Worm (Caenorhabditis elegans) whole organism, L1 larva: ENCODE data around the gene clec-128.

ENCODE experiments used
- C04F5.9 ChIP-seq: sonication (generic microtip); optimal IDR thresholded peaks from 2 replicates; lab custom pipeline; 2016; ENCODE audit warnings: missing genetic modification characterization, missing compliant biosample characterization
- C16A3.4 ChIP-seq: fragments of 150-350 bp; optimal IDR thresholded peaks from 2 replicates; lab custom pipeline; 2014; ENCODE audit warnings: missing biosample characterization, missing genetic modification characterization
- C34B4.2 ChIP-seq: sonication (generic microtip); optimal IDR thresholded peaks from 2 replicates; lab custom pipeline; 2017; ENCODE audit warnings: mild to moderate bottlenecking, missing genetic modification characterization, missing compliant biosample characterization
- aha-1 ChIP-seq: fragments of 150-350 bp; optimal IDR thresholded peaks from 2 replicates; lab custom pipeline; 2014; ENCODE audit warnings: missing biosample characterization, missing genetic modification characterization
- alr-1 ChIP-seq: fragments of 200-800 bp; sonication (Bioruptor generic); optimal IDR thresholded peaks from 2 replicates; lab custom pipeline; 2018; ENCODE audit warnings: borderline replicate concordance, mild to moderate bottlenecking, missing genetic modification characterization, missing compliant biosample characterization
- aly-2 ChIP-seq: fragments of 150-350 bp; optimal IDR thresholded peaks from 2 replicates; lab custom pipeline; 2014; ENCODE audit warnings: missing biosample characterization, missing genetic modification characterization
- ama-1 ChIP-seq: fragments of 150-350 bp; optimal IDR thresholded peaks from 2 replicates; lab custom pipeline; 2014
- ceh-63 ChIP-seq: fragments of 200-800 bp; sonication (Bioruptor generic); optimal IDR thresholded peaks from 2 replicates; lab custom pipeline; 2018; ENCODE audit warnings: mild to moderate bottlenecking, missing genetic modification characterization, missing compliant biosample characterization
- ceh-82 ChIP-seq, 3 experiments: fragments of 150-350 bp in 1 of 3; sonication (generic microtip) in 2 of 3; optimal IDR thresholded peaks; 2 replicates each; lab custom pipeline; 2014 to 2017; ENCODE audit warnings: missing biosample characterization in 3 of 3, missing genetic modification characterization in 3 of 3
- ceh-90 ChIP-seq: sonication (generic microtip); optimal IDR thresholded peaks from 2 replicates; lab custom pipeline; 2016; ENCODE audit warnings: missing genetic modification characterization, missing compliant biosample characterization
- dpl-1 ChIP-seq, 3 experiments: fragments of 150-350 bp in 2 of 3; sonication (generic microtip) in 1 of 3; optimal IDR thresholded peaks; 2 replicates each; lab custom pipeline; 2014 to 2017; ENCODE audit warnings: missing biosample characterization in 3 of 3, missing genetic modification characterization in 3 of 3, missing genetic modification reagents in 3 of 3
- efl-3 ChIP-seq: fragments of 200-800 bp; sonication (Bioruptor generic); optimal IDR thresholded peaks from 2 replicates; lab custom pipeline; 2018; ENCODE audit warnings: mild to moderate bottlenecking, missing genetic modification characterization, missing compliant biosample characterization
- egl-27 ChIP-seq, 2 experiments: fragments of 150-350 bp in 1 of 2; sonication (generic microtip); optimal IDR thresholded peaks; 3 replicates each; lab custom pipeline; 2017 to 2018; ENCODE audit warnings: missing biosample characterization in 2 of 2, missing genetic modification characterization in 2 of 2, missing genetic modification reagents in 2 of 2
- ets-5 ChIP-seq: fragments of 200-800 bp; sonication (Bioruptor generic); IDR thresholded peaks from 2 replicates; pipeline ENCODE4 v1.3.6; 2022; ENCODE audit warnings: missing genetic modification characterization, missing compliant biosample characterization
- fkh-10 ChIP-seq: sonication (generic microtip); optimal IDR thresholded peaks from 2 replicates; lab custom pipeline; 2017; ENCODE audit warnings: missing biosample characterization, missing genetic modification reagents, missing genetic modification characterization
- fkh-8 ChIP-seq: sonication (generic microtip); optimal IDR thresholded peaks from 2 replicates; lab custom pipeline; 2016; ENCODE audit warnings: mild to moderate bottlenecking, missing genetic modification characterization, missing compliant biosample characterization
- fos-1 ChIP-seq: fragments of 150-350 bp; optimal IDR thresholded peaks from 2 replicates; lab custom pipeline; 2014; ENCODE audit warnings: missing biosample characterization, missing genetic modification characterization
- grh-1 ChIP-seq: fragments of 200-800 bp; sonication (Bioruptor generic); IDR thresholded peaks from 2 replicates; pipeline ENCODE4 v1.3.6; 2022; ENCODE audit warnings: missing genetic modification reagents, missing genetic modification characterization, missing compliant biosample characterization
- hlh-17 ChIP-seq: fragments of 200-800 bp; sonication (Bioruptor generic); optimal IDR thresholded peaks from 2 replicates; lab custom pipeline; 2018; ENCODE audit warnings: missing genetic modification characterization, mild to moderate bottlenecking, missing compliant biosample characterization, moderate library complexity, borderline replicate concordance
- hlh-4 ChIP-seq: sonication (generic microtip); optimal IDR thresholded peaks from 2 replicates; lab custom pipeline; 2016; ENCODE audit warnings: mild to moderate bottlenecking, missing genetic modification characterization, missing compliant biosample characterization
- irx-1 ChIP-seq: sonication (generic microtip); optimal IDR thresholded peaks from 2 replicates; lab custom pipeline; 2016; ENCODE audit warnings: missing genetic modification characterization, missing compliant biosample characterization
- lin-13 ChIP-seq: fragments of 150-350 bp; optimal IDR thresholded peaks from 2 replicates; lab custom pipeline; 2014; ENCODE audit warnings: missing biosample characterization, missing genetic modification reagents, missing genetic modification characterization
- lin-14 ChIP-seq: fragments of 200-800 bp; sonication (Bioruptor generic); optimal IDR thresholded peaks from 2 replicates; lab custom pipeline; 2018; ENCODE audit warnings: mild to moderate bottlenecking, missing genetic modification characterization, moderate library complexity, missing compliant biosample characterization
- lin-35 ChIP-seq, 2 experiments: fragments of 150-350 bp; optimal IDR thresholded peaks; 2 replicates each; lab custom pipeline; 2014; ENCODE audit warnings: missing biosample characterization in 2 of 2, missing genetic modification characterization in 2 of 2, missing genetic modification reagents in 2 of 2
- lin-39 ChIP-seq: fragments of 150-350 bp; optimal IDR thresholded peaks from 2 replicates; lab custom pipeline; 2014; ENCODE audit warnings: missing biosample characterization, missing genetic modification reagents, missing genetic modification characterization
- lir-3 ChIP-seq: sonication (generic microtip); optimal IDR thresholded peaks from 2 replicates; lab custom pipeline; 2016; ENCODE audit warnings: mild to moderate bottlenecking, missing genetic modification characterization, moderate library complexity, missing compliant biosample characterization; ENCODE audit not compliant: poor library complexity
- lsy-2 ChIP-seq, 2 experiments: fragments of 150-350 bp; optimal IDR thresholded peaks; 2 replicates each; lab custom pipeline; 2014; ENCODE audit warnings: missing biosample characterization in 2 of 2, missing genetic modification characterization in 2 of 2
- mef-2 ChIP-seq: fragments of 150-350 bp; optimal IDR thresholded peaks from 2 replicates; lab custom pipeline; 2014; ENCODE audit warnings: missing biosample characterization, missing genetic modification characterization
- nhr-71 ChIP-seq: sonication (generic microtip); optimal IDR thresholded peaks from 2 replicates; lab custom pipeline; 2016; ENCODE audit warnings: mild to moderate bottlenecking, missing genetic modification characterization, moderate library complexity, missing compliant biosample characterization
- nhr-76 ChIP-seq: sonication (generic microtip); optimal IDR thresholded peaks from 2 replicates; lab custom pipeline; 2017; ENCODE audit warnings: missing biosample characterization, missing genetic modification characterization
- nhr-84 ChIP-seq: sonication (generic microtip); optimal IDR thresholded peaks from 2 replicates; lab custom pipeline; 2017; ENCODE audit warnings: missing biosample characterization, missing genetic modification characterization
- nhr-85 ChIP-seq: sonication (generic microtip); peaks from one replicate; lab custom pipeline; 2016; ENCODE audit warnings: missing genetic modification characterization, inconsistent platforms, missing compliant biosample characterization
- nhr-90 ChIP-seq: sonication (generic microtip); optimal IDR thresholded peaks from 2 replicates; lab custom pipeline; 2016; ENCODE audit warnings: mild to moderate bottlenecking, missing genetic modification characterization, missing compliant biosample characterization; ENCODE audit not compliant: poor library complexity
- pax-3 ChIP-seq: fragments of 200-800 bp; sonication (Bioruptor generic); optimal IDR thresholded peaks from 2 replicates; lab custom pipeline; 2018; ENCODE audit warnings: mild to moderate bottlenecking, missing genetic modification characterization, moderate library complexity, missing compliant biosample characterization
- rnt-1 ChIP-seq: sonication (generic microtip); optimal IDR thresholded peaks from 2 replicates; lab custom pipeline; 2016; ENCODE audit warnings: mild to moderate bottlenecking, missing genetic modification characterization, moderate library complexity, missing compliant biosample characterization
- snpc-4 ChIP-seq: fragments of 150-350 bp; optimal IDR thresholded peaks from 2 replicates; lab custom pipeline; 2014; ENCODE audit warnings: missing biosample characterization, missing genetic modification characterization
- sox-4 ChIP-seq: sonication (generic microtip); optimal IDR thresholded peaks from 2 replicates; lab custom pipeline; 2016; ENCODE audit warnings: missing genetic modification characterization, missing compliant biosample characterization
- unc-30 ChIP-seq: sonication (generic microtip); optimal IDR thresholded peaks from 2 replicates; lab custom pipeline; 2017; ENCODE audit warnings: missing biosample characterization, missing genetic modification characterization
- unc-62 ChIP-seq: fragments of 150-350 bp; optimal IDR thresholded peaks from 2 replicates; lab custom pipeline; 2014; ENCODE audit warnings: missing biosample characterization, missing genetic modification reagents, missing genetic modification characterization
- unc-86 ChIP-seq: sonication (generic microtip); optimal IDR thresholded peaks from 2 replicates; lab custom pipeline; 2016; ENCODE audit warnings: missing genetic modification characterization, missing compliant biosample characterization
- unc-98 ChIP-seq: fragments of 200-800 bp; sonication (Bioruptor generic); IDR thresholded peaks from 2 replicates; pipeline ENCODE4 v1.3.6; 2022; ENCODE audit warnings: missing genetic modification characterization, missing compliant biosample characterization
- zag-1 ChIP-seq: fragments of 150-350 bp; optimal IDR thresholded peaks from 2 replicates; lab custom pipeline; 2014; ENCODE audit warnings: missing biosample characterization, missing genetic modification characterization

clec-128 gene

ce11 chrII:3520988-3521850 lies 49.6 kb downstream of the clec-128 start, which contains the start of gene W09G10.9 (continued):
- TF ChIP-seq hlh-17 (no peak), ceh-82 (tag; optimal IDR thresholded peaks at IDR 0.05; lab: Kevin White, UChicago) (peak; percentile 46 to 63 (median 62)), nhr-71 (peak; percentile 80), lin-13 (peak; percentile 32), aly-2 (no peak), ets-5 (GFP tag; lab: Robert Waterston, UW) (no peak), ama-1 (lab: Kevin White, UChicago) (no peak), lin-35 (GFP tag; optimal IDR thresholded peaks at IDR 0.05; lab: Kevin White, UChicago) (peak; percentile 22 to 69), ceh-63 (GFP tag; lab: Kevin White, UChicago) (no peak), lin-14 (GFP tag; lab: Kevin White, UChicago) (peak; percentile 71), nhr-85 (tag; lab: Kevin White, UChicago) (peak; percentile 63), nhr-84 (no peak), irx-1 (tag; lab: Kevin White, UChicago) (peak; percentile 40), ceh-90 (tag; lab: Kevin White, UChicago) (no peak), sox-4 (tag; lab: Kevin White, UChicago) (no peak), fkh-8 (peak; percentile 78), aha-1 (no peak), unc-62 (no peak), nhr-76 (tag; lab: Kevin White, UChicago) (no peak), zag-1 (tag; lab: Kevin White, UChicago) (no peak), mef-2 (tag; lab: Kevin White, UChicago) (no peak), egl-27 (tag; optimal IDR thresholded peaks at IDR 0.05; lab: Kevin White, UChicago) (no peak), dpl-1 (GFP tag; optimal IDR thresholded peaks at IDR 0.05; lab: Kevin White, UChicago) (peak; percentile 8 to 47 (median 43)), pax-3 (tag; lab: Kevin White, UChicago) (no peak), unc-98 (GFP tag; lab: Robert Waterston, UW) (no peak), fos-1 (tag; lab: Kevin White, UChicago) (no peak), alr-1 (tag; lab: Kevin White, UChicago) (no peak), nhr-90 (tag; lab: Kevin White, UChicago) (peak; percentile 60), efl-3 (GFP tag; lab: Kevin White, UChicago) (no peak), unc-30 (tag; lab: Kevin White, UChicago) (no peak), C04F5.9 (tag; lab: Kevin White, UChicago) (no peak), lir-3 (tag; lab: Kevin White, UChicago) (peak; percentile 52), hlh-4 (tag; lab: Kevin White, UChicago) (no peak), grh-1 (GFP tag; lab: Robert Waterston, UW) (peak; percentile 34; the same call in 1 of the 2 replicates), snpc-4 (tag; lab: Kevin White, UChicago) (peak; percentile 27), C34B4.2 (tag; lab: Kevin White, UChicago) (no peak), lin-39 (tag; lab: Kevin White, UChicago) (no peak), rnt-1 (tag; lab: Kevin White, UChicago) (peak; percentile 79), C16A3.4 (tag; lab: Kevin White, UChicago) (peak; percentile 41), lsy-2 (tag; optimal IDR thresholded peaks at IDR 0.05; lab: Kevin White, UChicago) (peak; percentile 72 to 77), fkh-10 (GFP tag; lab: Kevin White, UChicago) (peak; percentile 14), unc-86 (tag; lab: Kevin White, UChicago) (peak; percentile 55)
